Comparison of ENCODE assay signal across 1 fruit fly cellular context in the genomic region with DNA sequence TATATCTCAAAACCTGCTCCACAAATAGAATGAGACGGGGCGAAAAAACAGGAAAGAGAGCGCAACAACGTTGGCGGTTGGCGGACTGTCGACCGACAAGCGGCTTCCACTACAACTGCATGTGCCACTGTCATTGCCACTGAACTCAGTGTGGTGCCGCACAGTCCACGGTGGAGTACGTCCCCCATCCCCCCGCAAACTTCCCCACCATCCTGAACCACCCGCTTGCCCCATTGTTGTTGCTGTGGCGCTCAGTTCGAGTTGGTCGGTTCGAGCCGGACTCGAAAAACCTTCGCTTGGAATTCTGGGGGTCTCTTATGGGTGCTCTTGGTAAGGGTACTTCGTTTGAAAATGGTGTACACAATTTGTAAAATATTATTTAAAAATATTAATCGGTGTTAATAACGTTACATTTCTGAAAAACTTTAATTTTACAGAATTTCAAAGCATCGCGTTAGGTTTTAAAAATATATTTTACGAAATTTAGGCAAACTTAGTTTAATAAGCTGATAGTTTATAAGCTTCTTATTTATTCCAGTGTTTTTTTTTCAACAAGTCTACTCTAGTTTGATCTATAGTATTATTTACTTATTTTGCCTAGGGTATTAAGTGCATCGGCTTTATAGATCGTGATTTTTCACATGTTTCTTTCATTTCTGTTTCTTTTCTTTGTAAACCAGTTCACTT.
TF ChIP-seq lines count a peak whose summit lies in the region.

No protein-coding gene starts in this region.

TF ChIP-seq in whole organism, embryonic, 481 proteins besides CTCF, POLR2A, EP300 and RAD21 (continued from another document and continues in another):
- TF ChIP-seq CG10267 (tag; optimal IDR thresholded peaks at IDR 0.05; lab: Kevin White, UChicago) (peak; percentile 41), sc (optimal IDR thresholded peaks at IDR 0.05; lab: Kevin White, UChicago) (no peak), sc (GFP tag; optimal IDR thresholded peaks at IDR 0.05; lab: Kevin White, UChicago) (peak; percentile 57), Hr3 (GFP tag; optimal IDR thresholded peaks at IDR 0.05; lab: Kevin White, UChicago) (peak; percentile 55), Dfd (GFP tag; optimal IDR thresholded peaks at IDR 0.05; lab: Kevin White, UChicago) (no peak), Bteb2 (GFP tag; optimal IDR thresholded peaks at IDR 0.05; lab: Kevin White, UChicago) (peak; percentile 0), HHEX (GFP tag; optimal IDR thresholded peaks at IDR 0.05; lab: Kevin White, UChicago) (peak; percentile 60), nmo (GFP tag; optimal IDR thresholded peaks at IDR 0.05; lab: Kevin White, UChicago) (peak; percentile 82), CG7357 (GFP tag; IDR thresholded peaks at IDR 0.05; lab: Robert Waterston, UW) (0 out of 3 replicates have a peak, but pooled peaks have one; percentile 18), kni (GFP tag; optimal IDR thresholded peaks at IDR 0.05; lab: Kevin White, UChicago) (peak; percentile 96), CG43689 (GFP tag; IDR thresholded peaks at IDR 0.05; lab: Robert Waterston, UW) (no peak), h (optimal IDR thresholded peaks at IDR 0.05; lab: Kevin White, UChicago) (no peak), CG1603 (tag; optimal IDR thresholded peaks at IDR 0.05; lab: Kevin White, UChicago) (no peak), CG10209 (GFP tag; optimal IDR thresholded peaks at IDR 0.05; lab: Kevin White, UChicago) (peak; percentile 59), CG14667 (GFP tag; IDR thresholded peaks at IDR 0.05; lab: Robert Waterston, UW) (no peak), ind (GFP tag; optimal IDR thresholded peaks at IDR 0.05; lab: Kevin White, UChicago) (peak; percentile 34), jing (GFP tag; optimal IDR thresholded peaks at IDR 0.05; lab: Kevin White, UChicago) (no peak), CG9215 (GFP tag; IDR thresholded peaks at IDR 0.05; lab: Robert Waterston, UW) (no peak), CG11085 (GFP tag; IDR thresholded peaks at IDR 0.05; lab: Robert Waterston, UW) (no peak), CG1529 (GFP tag; optimal IDR thresholded peaks at IDR 0.05; lab: Kevin White, UChicago) (peak; percentile 60), mirr (GFP tag; optimal IDR thresholded peaks at IDR 0.05; lab: Kevin White, UChicago) (no peak), chinmo (GFP tag; IDR thresholded peaks at IDR 0.05; lab: Robert Waterston, UW; ENCODE audit: partially characterized antibody) (peak; percentile 94), Sox102F (GFP tag; optimal IDR thresholded peaks at IDR 0.05; lab: Kevin White, UChicago) (peak; percentile 72), ro (GFP tag; IDR thresholded peaks at IDR 0.05; lab: Robert Waterston, UW) (no peak), CG8944 (GFP tag; optimal IDR thresholded peaks at IDR 0.05; lab: Kevin White, UChicago) (no peak), stc (GFP tag; IDR thresholded peaks at IDR 0.05; lab: Robert Waterston, UW) (no peak), fru (optimal IDR thresholded peaks at IDR 0.05; lab: Kevin White, UChicago) (no peak), Hr78 (GFP tag; optimal IDR thresholded peaks at IDR 0.05; lab: Kevin White, UChicago) (peak in 1 of 2 experiments; percentile 48), ase (GFP tag; IDR thresholded peaks at IDR 0.05; lab: Robert Waterston, UW) (no peak), CG30403 (GFP tag; optimal IDR thresholded peaks at IDR 0.05; lab: Kevin White, UChicago) (peak; percentile 63), lmd (GFP tag; IDR thresholded peaks at IDR 0.05; lab: Robert Waterston, UW) (peak; percentile 48), CG31365 (tag; optimal IDR thresholded peaks at IDR 0.05; lab: Kevin White, UChicago) (no peak), Dip3 (GFP tag; optimal IDR thresholded peaks at IDR 0.05; lab: Kevin White, UChicago) (no peak), ATbp (GFP tag; optimal IDR thresholded peaks at IDR 0.05; lab: Kevin White, UChicago) (peak; percentile 18), nerfin-2 (GFP tag; IDR thresholded peaks at IDR 0.05; lab: Robert Waterston, UW; ENCODE audit: partially characterized antibody) (no peak), sisA (GFP tag; IDR thresholded peaks at IDR 0.05; lab: Robert Waterston, UW) (no peak), CG7963 (GFP tag; IDR thresholded peaks at IDR 0.05; lab: Robert Waterston, UW; ENCODE audit: partially characterized antibody) (no peak), hbn (GFP tag; IDR thresholded peaks at IDR 0.05; lab: Robert Waterston, UW; ENCODE audit: partially characterized antibody) (no peak), CG4820 (GFP tag; optimal IDR thresholded peaks at IDR 0.05; lab: Kevin White, UChicago) (peak; percentile 34), CG9437 (GFP tag; optimal IDR thresholded peaks at IDR 0.05; lab: Kevin White, UChicago) (peak; percentile 59), CG12391 (tag; optimal IDR thresholded peaks at IDR 0.05; lab: Kevin White, UChicago) (peak; percentile 80), CG6854 (GFP tag; optimal IDR thresholded peaks at IDR 0.05; lab: Kevin White, UChicago) (peak; percentile 11), CG6689 (GFP tag; IDR thresholded peaks at IDR 0.05; lab: Robert Waterston, UW) (peak; percentile 55; the same call in 1 of the 2 replicates), grn (GFP tag; optimal IDR thresholded peaks at IDR 0.05; lab: Kevin White, UChicago) (peak; percentile 30), CG17361 (GFP tag; IDR thresholded peaks at IDR 0.05; lab: Robert Waterston, UW) (peak; percentile 85), CG17912 (GFP tag; optimal IDR thresholded peaks at IDR 0.05; lab: Kevin White, UChicago) (no peak), Max (GFP tag; optimal IDR thresholded peaks at IDR 0.05; lab: Kevin White, UChicago) (peak; percentile 16), CG12236 (GFP tag; optimal IDR thresholded peaks at IDR 0.05; lab: Kevin White, UChicago) (no peak), Ptx1 (GFP tag; IDR thresholded peaks at IDR 0.05; lab: Robert Waterston, UW) (no peak), CG1233 (GFP tag; optimal IDR thresholded peaks at IDR 0.05; lab: Kevin White, UChicago) (peak; percentile 51), Ravus (GFP tag; IDR thresholded peaks at IDR 0.05; lab: Robert Waterston, UW) (no peak), dati (GFP tag; IDR thresholded peaks at IDR 0.05; lab: Robert Waterston, UW) (no peak), CG3163 (GFP tag; optimal IDR thresholded peaks at IDR 0.05; lab: Kevin White, UChicago) (no peak), ranshi (GFP tag; IDR thresholded peaks at IDR 0.05; lab: Robert Waterston, UW) (no peak), CG12744 (GFP tag; optimal IDR thresholded peaks at IDR 0.05; lab: Kevin White, UChicago) (peak; percentile 22), CG2889 (GFP tag; IDR thresholded peaks at IDR 0.05; lab: Robert Waterston, UW) (no peak), CG7556 (GFP tag; optimal IDR thresholded peaks at IDR 0.05; lab: Kevin White, UChicago) (peak; percentile 87), sens-2 (GFP tag; IDR thresholded peaks at IDR 0.05; lab: Robert Waterston, UW) (no peak), Stat92E (GFP tag; optimal IDR thresholded peaks at IDR 0.05; lab: Kevin White, UChicago) (peak in 1 of 3 experiments; percentile 22), CG10543 (GFP tag; optimal IDR thresholded peaks at IDR 0.05; lab: Kevin White, UChicago) (peak; percentile 64), D (optimal IDR thresholded peaks at IDR 0.05; lab: Kevin White, UChicago) (no peak), D (GFP tag; optimal IDR thresholded peaks at IDR 0.05; lab: Kevin White, UChicago) (peak; percentile 49), luna (GFP tag; optimal IDR thresholded peaks at IDR 0.05; lab: Kevin White, UChicago) (no peak), fd96Cb (tag; optimal IDR thresholded peaks at IDR 0.05; lab: Kevin White, UChicago) (peak; percentile 23), Eip74EF (GFP tag; optimal IDR thresholded peaks at IDR 0.05; lab: Kevin White, UChicago) (peak in 1 of 2 experiments; percentile 43), trh (GFP tag; optimal IDR thresholded peaks at IDR 0.05; lab: Kevin White, UChicago) (peak; percentile 3), CG6175 (GFP tag; IDR thresholded peaks at IDR 0.05; lab: Robert Waterston, UW) (peak; percentile 99), gce (GFP tag; IDR thresholded peaks at IDR 0.05; lab: Robert Waterston, UW) (no peak), gcm2 (GFP tag; optimal IDR thresholded peaks at IDR 0.05; lab: Kevin White, UChicago) (no peak), CG2712 (tag; optimal IDR thresholded peaks at IDR 0.05; lab: Kevin White, UChicago) (peak; percentile 79), lov (optimal IDR thresholded peaks at IDR 0.05; lab: Kevin White, UChicago) (no peak), lov (GFP tag; IDR thresholded peaks at IDR 0.05; lab: Robert Waterston, UW) (no peak), Rfx (GFP tag; IDR thresholded peaks at IDR 0.05; lab: Robert Waterston, UW) (0 out of 2 replicates have a peak, but pooled peaks have one; percentile 31), zen2 (GFP tag; IDR thresholded peaks at IDR 0.05; lab: Robert Waterston, UW; ENCODE audit: partially characterized antibody) (no peak), CG13894 (tag; optimal IDR thresholded peaks at IDR 0.05; lab: Kevin White, UChicago) (no peak), CG15269 (tag; optimal IDR thresholded peaks at IDR 0.05; lab: Kevin White, UChicago) (peak; percentile 66), lbe (GFP tag; optimal IDR thresholded peaks at IDR 0.05; lab: Kevin White, UChicago) (no peak), Bgb (GFP tag; IDR thresholded peaks at IDR 0.05; lab: Robert Waterston, UW; ENCODE audit: partially characterized antibody) (peak; percentile 23; the same call in 1 of the 2 replicates), CG34376 (GFP tag; optimal IDR thresholded peaks at IDR 0.05; lab: Kevin White, UChicago) (no peak), Gsc (GFP tag; IDR thresholded peaks at IDR 0.05; lab: Robert Waterston, UW) (no peak), CG5180 (GFP tag; optimal IDR thresholded peaks at IDR 0.05; lab: Kevin White, UChicago) (peak; percentile 76), Dbx (GFP tag; IDR thresholded peaks at IDR 0.05; lab: Robert Waterston, UW) (no peak), stwl (tag; optimal IDR thresholded peaks at IDR 0.05; lab: Kevin White, UChicago) (no peak), Nf-YA (GFP tag; IDR thresholded peaks at IDR 0.05; lab: Robert Waterston, UW) (0 out of 2 replicates have a peak, but pooled peaks have one; percentile 30), crc (GFP tag; optimal IDR thresholded peaks at IDR 0.05; lab: Kevin White, UChicago) (no peak), bcd (GFP tag; optimal IDR thresholded peaks at IDR 0.05; lab: Kevin White, UChicago) (peak; percentile 68), nau (GFP tag; optimal IDR thresholded peaks at IDR 0.05; lab: Kevin White, UChicago) (peak; percentile 5), Elba2 (GFP tag; optimal IDR thresholded peaks at IDR 0.05; lab: Kevin White, UChicago) (no peak), Xbp1 (GFP tag; optimal IDR thresholded peaks at IDR 0.05; lab: Kevin White, UChicago) (peak; percentile 44), her (GFP tag; optimal IDR thresholded peaks at IDR 0.05; lab: Kevin White, UChicago) (no peak), trem (tag; optimal IDR thresholded peaks at IDR 0.05; lab: Kevin White, UChicago) (peak; percentile 43), Fer3 (tag; optimal IDR thresholded peaks at IDR 0.05; lab: Kevin White, UChicago) (peak; percentile 36), Sox100B (GFP tag; optimal IDR thresholded peaks at IDR 0.05; lab: Kevin White, UChicago) (peak; percentile 45), CG3065 (GFP tag; optimal IDR thresholded peaks at IDR 0.05; lab: Kevin White, UChicago) (no peak), pan (optimal IDR thresholded peaks at IDR 0.05; lab: Kevin White, UChicago) (no peak), pan (GFP tag; optimal IDR thresholded peaks at IDR 0.05 in 1 of 2, IDR thresholded peaks at IDR 0.05 in 1 of 2) (no peak), CG2678 (tag; optimal IDR thresholded peaks at IDR 0.05; lab: Kevin White, UChicago) (peak; percentile 82), BEAF-32 (GFP tag; optimal IDR thresholded peaks at IDR 0.05; lab: Kevin White, UChicago) (no peak), CG3838 (GFP tag; optimal IDR thresholded peaks at IDR 0.05; lab: Kevin White, UChicago) (no peak), org-1 (GFP tag; optimal IDR thresholded peaks at IDR 0.05; lab: Kevin White, UChicago) (no peak), Atf3 (GFP tag; optimal IDR thresholded peaks at IDR 0.05; lab: Kevin White, UChicago) (no peak), Oli (tag; optimal IDR thresholded peaks at IDR 0.05; lab: Kevin White, UChicago) (peak; percentile 56), CG16863 (GFP tag; optimal IDR thresholded peaks at IDR 0.05; lab: Kevin White, UChicago) (no peak), cwo (GFP tag; optimal IDR thresholded peaks at IDR 0.05; lab: Kevin White, UChicago) (peak; percentile 58), CG17328 (GFP tag; IDR thresholded peaks at IDR 0.05; lab: Robert Waterston, UW) (no peak), CG9932 (GFP tag; IDR thresholded peaks at IDR 0.05; lab: Robert Waterston, UW) (peak; percentile 32; the same call in 1 of the 2 replicates), CG10431 (GFP tag; optimal IDR thresholded peaks at IDR 0.05; lab: Kevin White, UChicago) (peak; percentile 40), CG15696 (tag; optimal IDR thresholded peaks at IDR 0.05; lab: Kevin White, UChicago) (peak; percentile 47), tio (GFP tag; optimal IDR thresholded peaks at IDR 0.05; lab: Kevin White, UChicago) (peak; percentile 55), CG8765 (GFP tag; IDR thresholded peaks at IDR 0.05; lab: Robert Waterston, UW) (no peak), wdn (GFP tag; IDR thresholded peaks at IDR 0.05; lab: Robert Waterston, UW) (no peak), danr (GFP tag; IDR thresholded peaks at IDR 0.05; lab: Robert Waterston, UW) (no peak), CG31441 (GFP tag; IDR thresholded peaks at IDR 0.05; lab: Robert Waterston, UW) (peak; percentile 74), phol (tag; optimal IDR thresholded peaks at IDR 0.05; lab: Kevin White, UChicago) (peak; percentile 82), psq (GFP tag; optimal IDR thresholded peaks at IDR 0.05; lab: Kevin White, UChicago) (no peak), croc (GFP tag; conservative IDR thresholded peaks at IDR 0.05; lab: Robert Waterston, UW) (peak; percentile 27; the same call in 1 of the 3 replicates), CG34422 (GFP tag; IDR thresholded peaks at IDR 0.05; lab: Robert Waterston, UW) (peak; percentile 23; the same call in 1 of the 3 replicates), CG13424 (tag; optimal IDR thresholded peaks at IDR 0.05; lab: Kevin White, UChicago) (peak; percentile 75), E2f1 (GFP tag; IDR thresholded peaks at IDR 0.05; lab: Robert Waterston, UW) (no peak), Trl (optimal IDR thresholded peaks at IDR 0.05; lab: Kevin White, UChicago) (peak; percentile 49 to 51), Trl (GFP tag; optimal IDR thresholded peaks at IDR 0.05; lab: Kevin White, UChicago) (no peak), CG13296 (GFP tag; optimal IDR thresholded peaks at IDR 0.05; lab: Kevin White, UChicago) (peak; percentile 43), bowl (GFP tag; IDR thresholded peaks at IDR 0.05; lab: Robert Waterston, UW) (peak; percentile 71), Meics (GFP tag; optimal IDR thresholded peaks at IDR 0.05; lab: Kevin White, UChicago) (peak; percentile 65), HLH4C (GFP tag; IDR thresholded peaks at IDR 0.05; lab: Robert Waterston, UW; ENCODE audit: partially characterized antibody) (no peak)
